Worm (Caenorhabditis elegans) whole organism, L4 larva: ENCODE measurements around the gene nex-3.
A peak's percentile ranks its signal among the peaks of the same experiment; 100 is the strongest.
"Not testable (repeated sequence)": the region's sequence is repeated elsewhere in the genome, so short reads cannot be mapped to it uniquely, and the experiment has no call there.

ENCODE experiments used
- D1046.2 ChIP-seq: fragments of 200-800 bp; sonication (Bioruptor generic); IDR thresholded peaks from 2 replicates; pipeline ENCODE4 v1.3.6; 2022; ENCODE audit warnings: missing genetic modification characterization, missing compliant biosample characterization
- F26F4.8 ChIP-seq: fragments of 200-800 bp; sonication (Bioruptor generic); conservative IDR thresholded peaks from 2 replicates; pipeline ENCODE4 v1.3.6; 2022; ENCODE audit warnings: missing genetic modification characterization, missing compliant biosample characterization
- F44E2.7 ChIP-seq: fragments of 200-800 bp; sonication (Bioruptor generic); IDR thresholded peaks from 2 replicates; pipeline ENCODE4 v2.1.2; 2022; ENCODE audit warnings: missing genetic modification characterization, missing compliant biosample characterization
- F49E8.2 ChIP-seq: sonication (generic microtip); optimal IDR thresholded peaks from 2 replicates; lab custom pipeline; 2016; ENCODE audit warnings: missing compliant biosample characterization, mild to moderate bottlenecking, missing genetic modification characterization, borderline replicate concordance
- T26A8.4 ChIP-seq: fragments of 200-800 bp; sonication (Bioruptor generic); IDR thresholded peaks from 2 replicates; pipeline ENCODE4 v1.3.6; 2022; ENCODE audit warnings: missing genetic modification characterization, missing compliant biosample characterization
- Y105C5A.15 ChIP-seq: fragments of 200-800 bp; sonication (Bioruptor generic); IDR thresholded peaks from 2 replicates; pipeline ENCODE4 v1.3.6; 2022; ENCODE audit warnings: missing genetic modification characterization, missing compliant biosample characterization
- Y48G9A.11 ChIP-seq: fragments of 200-800 bp; sonication (Bioruptor generic); IDR thresholded peaks from 2 replicates; pipeline ENCODE4 v1.3.6; 2022; ENCODE audit warnings: missing genetic modification reagents, missing genetic modification characterization, missing compliant biosample characterization
- Y75B8A.6 ChIP-seq: fragments of 200-800 bp; sonication (Bioruptor generic); IDR thresholded peaks from 2 replicates; pipeline ENCODE4 v1.3.6; 2022; ENCODE audit warnings: missing genetic modification reagents, missing genetic modification characterization, missing compliant biosample characterization
- ZK337.2 ChIP-seq: fragments of 200-800 bp; sonication (Bioruptor generic); IDR thresholded peaks from 2 replicates; pipeline ENCODE4 v1.3.6; 2022; ENCODE audit warnings: missing genetic modification reagents, missing genetic modification characterization, missing compliant biosample characterization
- arid-1 ChIP-seq: fragments of 200-800 bp; sonication (Bioruptor generic); conservative IDR thresholded peaks from 2 replicates; pipeline ENCODE4 v1.3.6; 2022; ENCODE audit warnings: missing genetic modification reagents, missing genetic modification characterization, missing compliant biosample characterization
- ceh-44 ChIP-seq: fragments of 200-800 bp; sonication (Bioruptor generic); IDR thresholded peaks from 2 replicates; pipeline ENCODE4 v1.3.6; 2022; ENCODE audit warnings: missing genetic modification reagents, missing genetic modification characterization, missing compliant biosample characterization
- cey-2 ChIP-seq: sonication (generic microtip); optimal IDR thresholded peaks from 3 replicates; lab custom pipeline; 2017; ENCODE audit warnings: missing genetic modification characterization, mild to moderate bottlenecking, missing compliant biosample characterization, antibody characterized with exemption, borderline replicate concordance; ENCODE audit not compliant: insufficient read depth
- ctbp-1 ChIP-seq: fragments of 200-800 bp; sonication (Bioruptor generic); IDR thresholded peaks from 2 replicates; pipeline ENCODE4 v1.3.6; 2022; ENCODE audit warnings: missing genetic modification reagents, missing genetic modification characterization, missing compliant biosample characterization
- daf-16 ChIP-seq, 3 experiments: sonication (generic microtip); optimal IDR thresholded peaks; 2 replicates each; lab custom pipeline; 2016 to 2017; ENCODE audit warnings: missing genetic modification characterization in 3 of 3, missing genetic modification reagents in 3 of 3, mild to moderate bottlenecking in 2 of 3, missing compliant biosample characterization in 2 of 3, missing biosample characterization in 1 of 3, moderate library complexity in 1 of 3
- daf-19 ChIP-seq: fragments of 200-800 bp; sonication (Bioruptor generic); conservative IDR thresholded peaks from 2 replicates; pipeline ENCODE4 v1.3.6; 2022; ENCODE audit warnings: missing genetic modification characterization, missing compliant biosample characterization
- dmd-6 ChIP-seq: fragments of 200-800 bp; sonication (Bioruptor generic); IDR thresholded peaks from 2 replicates; pipeline ENCODE4 v1.3.6; 2022; ENCODE audit warnings: missing genetic modification reagents, missing genetic modification characterization, missing compliant biosample characterization
- dmd-8 ChIP-seq: fragments of 200-800 bp; sonication (Bioruptor generic); IDR thresholded peaks from 2 replicates; pipeline ENCODE4 v1.3.6; 2022; ENCODE audit warnings: missing genetic modification characterization, missing compliant biosample characterization
- dmd-9 ChIP-seq: fragments of 200-800 bp; sonication (Bioruptor generic); IDR thresholded peaks from 2 replicates; pipeline ENCODE4 v1.3.6; 2022; ENCODE audit warnings: missing genetic modification reagents, missing genetic modification characterization, missing compliant biosample characterization
- dpl-1 ChIP-seq: fragments of 150-350 bp; optimal IDR thresholded peaks from 2 replicates; lab custom pipeline; 2014; ENCODE audit warnings: missing biosample characterization, missing genetic modification reagents, missing genetic modification characterization
- duxl-1 ChIP-seq: sonication (generic microtip); optimal IDR thresholded peaks from 2 replicates; lab custom pipeline; 2016; ENCODE audit warnings: mild to moderate bottlenecking, missing genetic modification characterization, moderate library complexity, missing compliant biosample characterization; ENCODE audit not compliant: poor library complexity
- egl-43 ChIP-seq: fragments of 200-800 bp; sonication (Bioruptor generic); IDR thresholded peaks from 2 replicates; pipeline ENCODE4 v1.3.6; 2022; ENCODE audit warnings: missing genetic modification reagents, missing genetic modification characterization, missing compliant biosample characterization
- hmg-1.1 ChIP-seq: fragments of 200-800 bp; sonication (Bioruptor generic); IDR thresholded peaks from 2 replicates; pipeline ENCODE4 v1.3.6; 2022; ENCODE audit warnings: missing genetic modification reagents, missing genetic modification characterization, missing compliant biosample characterization
- lim-7 ChIP-seq: fragments of 200-800 bp; sonication (Bioruptor generic); IDR thresholded peaks from 2 replicates; pipeline ENCODE4 v1.3.6; 2022; ENCODE audit warnings: missing genetic modification characterization, missing compliant biosample characterization
- lin-1 ChIP-seq: fragments of 200-800 bp; sonication (Bioruptor generic); IDR thresholded peaks from 2 replicates; pipeline ENCODE4 v1.3.6; 2022; ENCODE audit warnings: missing genetic modification reagents, missing genetic modification characterization, missing compliant biosample characterization
- lin-29 ChIP-seq: fragments of 200-800 bp; sonication (Bioruptor generic); IDR thresholded peaks from 2 replicates; pipeline ENCODE4 v1.3.6; 2022; ENCODE audit warnings: missing genetic modification reagents, missing genetic modification characterization, missing compliant biosample characterization
- lin-38 ChIP-seq: fragments of 200-800 bp; sonication (Bioruptor generic); IDR thresholded peaks from 2 replicates; pipeline ENCODE4 v1.3.6; 2022; ENCODE audit warnings: missing genetic modification reagents, missing genetic modification characterization, missing compliant biosample characterization
- madf-5 ChIP-seq, 2 experiments: fragments of 200-800 bp; sonication (Bioruptor generic); IDR thresholded peaks; 2 replicates each; pipeline ENCODE4 v1.3.6; 2022; ENCODE audit warnings: missing compliant biosample characterization in 2 of 2, missing genetic modification characterization in 2 of 2
- madf-9 ChIP-seq: fragments of 200-800 bp; sonication (Bioruptor generic); conservative IDR thresholded peaks from 2 replicates; pipeline ENCODE4 v1.3.6; 2022; ENCODE audit warnings: missing genetic modification reagents, missing genetic modification characterization, missing compliant biosample characterization
- mdt-29 ChIP-seq: fragments of 200-800 bp; sonication (Bioruptor generic); IDR thresholded peaks from 2 replicates; pipeline ENCODE4 v1.3.6; 2022; ENCODE audit warnings: missing genetic modification reagents, missing genetic modification characterization, missing compliant biosample characterization
- mes-2 ChIP-seq: sonication (generic microtip); optimal IDR thresholded peaks from 2 replicates; lab custom pipeline; 2016; ENCODE audit warnings: missing genotype, mild to moderate bottlenecking, missing genetic modification characterization, missing compliant biosample characterization; ENCODE audit not compliant: poor library complexity, severe bottlenecking
- mxl-2 ChIP-seq: fragments of 200-800 bp; sonication (Bioruptor generic); conservative IDR thresholded peaks from 2 replicates; pipeline ENCODE4 v1.3.6; 2022; ENCODE audit warnings: missing genetic modification reagents, missing genetic modification characterization, missing compliant biosample characterization
- nhr-111 ChIP-seq: fragments of 200-800 bp; sonication (Bioruptor generic); optimal IDR thresholded peaks from 2 replicates; lab custom pipeline; 2018; ENCODE audit warnings: mild to moderate bottlenecking, missing genetic modification characterization, missing compliant biosample characterization
- nhr-41 ChIP-seq: fragments of 200-800 bp; sonication (Bioruptor generic); IDR thresholded peaks from 2 replicates; pipeline ENCODE4 v1.3.6; 2022; ENCODE audit warnings: missing genetic modification reagents, missing genetic modification characterization, missing compliant biosample characterization
- pha-4 ChIP-seq, 2 experiments: fragments of 150-350 bp in 1 of 2; fragments of 200-800 bp in 1 of 2; sonication (Bioruptor generic) in 1 of 2; IDR thresholded peaks in 1 of 2; optimal IDR thresholded peaks in 1 of 2; 2 replicates each; pipeline versions ENCODE4 v1.3.6 to Lab custom; 2014 to 2022; ENCODE audit warnings: missing genetic modification characterization in 2 of 2, missing genetic modification reagents in 2 of 2, missing biosample characterization in 1 of 2, missing compliant biosample characterization in 1 of 2
- php-3 ChIP-seq: fragments of 200-800 bp; sonication (Bioruptor generic); IDR thresholded peaks from 2 replicates; pipeline ENCODE4 v1.3.6; 2022; ENCODE audit warnings: missing genetic modification reagents, missing genetic modification characterization, missing compliant biosample characterization
- pqm-1 ChIP-seq: sonication (generic microtip); optimal IDR thresholded peaks from 2 replicates; lab custom pipeline; 2017; ENCODE audit warnings: missing biosample characterization, missing genetic modification characterization
- snpc-1.2 ChIP-seq: fragments of 200-800 bp; sonication (Bioruptor generic); IDR thresholded peaks from 2 replicates; pipeline ENCODE4 v1.3.6; 2022; ENCODE audit warnings: missing genetic modification reagents, missing genetic modification characterization, missing compliant biosample characterization
- snpc-4 ChIP-seq: fragments of 150-350 bp; optimal IDR thresholded peaks from 2 replicates; lab custom pipeline; 2014; ENCODE audit warnings: missing biosample characterization, missing genetic modification characterization
- spr-3 ChIP-seq: fragments of 200-800 bp; sonication (Bioruptor generic); optimal IDR thresholded peaks from 2 replicates; lab custom pipeline; 2018; ENCODE audit warnings: mild to moderate bottlenecking, missing genetic modification characterization, missing compliant biosample characterization
- tra-1 ChIP-seq: fragments of 200-800 bp; sonication (Bioruptor generic); IDR thresholded peaks from 2 replicates; pipeline ENCODE4 v1.3.6; 2022; ENCODE audit warnings: missing genetic modification reagents, missing genetic modification characterization, missing compliant biosample characterization
- vab-7 ChIP-seq: fragments of 200-800 bp; sonication (Bioruptor generic); IDR thresholded peaks from 2 replicates; pipeline ENCODE4 v1.3.6; 2022; ENCODE audit warnings: missing genetic modification reagents, missing genetic modification characterization, missing compliant biosample characterization
- zfp-3 ChIP-seq: fragments of 200-800 bp; sonication (Bioruptor generic); conservative IDR thresholded peaks from 2 replicates; pipeline ENCODE4 v1.3.6; 2022; ENCODE audit warnings: missing genetic modification reagents, missing genetic modification characterization, missing compliant biosample characterization

nex-3 gene

ce11 chrIII:4419117-4419978, 22.5 kb upstream of the nex-3 start, which contains the start of the genes R07E5.7 and cku-80 (continued):
- no peak for TF ChIP-seq nhr-111 (GFP tag; lab: Kevin White, UChicago)
- TF ChIP-seq lin-38 (GFP tag; lab: Robert Waterston, UW), result peak; percentile 70
- no peak for TF ChIP-seq snpc-4 (tag; lab: Kevin White, UChicago)
- TF ChIP-seq spr-3 (GFP tag; lab: Kevin White, UChicago), result no peak
- no peak for TF ChIP-seq pqm-1 (tag; lab: Kevin White, UChicago)
- TF ChIP-seq cey-2 (tag; lab: Kevin White, UChicago), result no peak

ce11 chrIII:4426711-4427218, 15.1 kb upstream of the nex-3 start:
- TF ChIP-seq Y75B8A.6 (GFP tag; lab: Robert Waterston, UW) (peak; percentile 74; the same call in 1 of the 2 replicates), dpl-1 (peak; percentile 14), Y105C5A.15 (GFP tag; lab: Robert Waterston, UW) (peak; percentile 57; the same call in 1 of the 2 replicates), F26F4.8 (peak; percentile 81), mes-2 (tag; lab: Kevin White, UChicago) (peak; percentile 48), Y48G9A.11 (GFP tag; lab: Robert Waterston, UW) (peak; percentile 80), lin-1 (GFP tag; lab: Robert Waterston, UW) (peak; percentile 73; the same call in 1 of the 2 replicates), nhr-41 (GFP tag; lab: Robert Waterston, UW) (0 out of 2 replicates have a peak, but pooled peaks have one; percentile 28), F49E8.2 (peak; percentile 0), pha-4 (GFP tag; IDR thresholded peaks at IDR 0.05; lab: Robert Waterston, UW) (peak; percentile 90), dmd-9 (peak; percentile 69; the same call in 1 of the 2 replicates), F44E2.7 (GFP tag; lab: Robert Waterston, UW) (0 out of 2 replicates have a peak, but pooled peaks have one; percentile 83), snpc-4 (tag; lab: Kevin White, UChicago) (peak; percentile 82), snpc-1.2 (GFP tag; lab: Robert Waterston, UW) (peak; percentile 86), ZK337.2 (GFP tag; lab: Robert Waterston, UW) (0 out of 2 replicates have a peak, but pooled peaks have one; percentile 6), php-3 (GFP tag; lab: Robert Waterston, UW) (peak; percentile 79), lin-29 (GFP tag; lab: Robert Waterston, UW) (peak; percentile 46; the same call in 1 of the 2 replicates), daf-16 (GFP tag; optimal IDR thresholded peaks at IDR 0.05; lab: Kevin White, UChicago) (peak in 1 of 2 experiments; percentile 8), madf-9 (peak; percentile 85), dmd-6 (GFP tag; lab: Robert Waterston, UW) (peak; percentile 75), madf-5 (GFP tag; IDR thresholded peaks at IDR 0.05; lab: Robert Waterston, UW) (peak; percentile 60 to 80; a peak in 2 of 4 replicates), ceh-44 (GFP tag; lab: Robert Waterston, UW) (0 out of 2 replicates have a peak, but pooled peaks have one; percentile 40), ctbp-1 (peak; percentile 79), dmd-8 (peak; percentile 72), duxl-1 (tag; lab: Kevin White, UChicago) (peak; percentile 29), vab-7 (peak; percentile 89), lim-7 (peak; percentile 88), mdt-29 (GFP tag; lab: Robert Waterston, UW) (0 out of 2 replicates have a peak, but pooled peaks have one; percentile 31), tra-1 (GFP tag; lab: Robert Waterston, UW) (peak; percentile 91), arid-1 (peak; percentile 92), zfp-3 (GFP tag; lab: Robert Waterston, UW) (peak; percentile 76), D1046.2 (GFP tag; lab: Robert Waterston, UW) (peak; percentile 91), egl-43 (GFP tag; lab: Robert Waterston, UW) (peak; percentile 93), hmg-1.1 (peak; percentile 87), lin-38 (GFP tag; lab: Robert Waterston, UW) (peak; percentile 83), mxl-2 (GFP tag; lab: Robert Waterston, UW) (0 out of 2 replicates have a peak, but pooled peaks have one; percentile 42), T26A8.4 (peak; percentile 83), daf-19 (GFP tag; lab: Robert Waterston, UW) (peak; percentile 87)
- TF ChIP-seq pha-4, daf-16 (tag; optimal IDR thresholded peaks at IDR 0.05; lab: Kevin White, UChicago): not testable (repeated sequence)
